Worm (Caenorhabditis elegans) whole organism, L3 larva: Measurements from ENCODE around the gene srsx-18.
A peak's percentile ranks its signal among the peaks of the same experiment; 100 is the strongest.

Experiments
- R02D3.7 ChIP-seq: fragments of 150-350 bp; optimal IDR thresholded peaks from 2 replicates; lab custom pipeline; 2014; ENCODE audit warnings: missing biosample characterization, missing genetic modification characterization
- ZK546.5 ChIP-seq: sonication (generic microtip); optimal IDR thresholded peaks from 2 replicates; lab custom pipeline; 2017; ENCODE audit warnings: missing biosample characterization, missing genetic modification characterization
- aly-2 ChIP-seq: fragments of 150-350 bp; optimal IDR thresholded peaks from 2 replicates; lab custom pipeline; 2014; ENCODE audit warnings: missing biosample characterization, missing genetic modification characterization
- ama-1 ChIP-seq: fragments of 150-350 bp; optimal IDR thresholded peaks from 2 replicates; lab custom pipeline; 2018
- ceh-16 ChIP-seq: sonication (generic microtip); optimal IDR thresholded peaks from 2 replicates; lab custom pipeline; 2017; ENCODE audit warnings: missing biosample characterization, missing genetic modification characterization
- ceh-28 ChIP-seq: fragments of 150-350 bp; optimal IDR thresholded peaks from 2 replicates; lab custom pipeline; 2014; ENCODE audit warnings: missing biosample characterization, missing genetic modification reagents, missing genetic modification characterization
- ceh-82 ChIP-seq: fragments of 150-350 bp; optimal IDR thresholded peaks from 2 replicates; lab custom pipeline; 2014; ENCODE audit warnings: missing biosample characterization, missing genetic modification characterization
- ceh-9 ChIP-seq: sonication (generic microtip); optimal IDR thresholded peaks from 2 replicates; lab custom pipeline; 2018; ENCODE audit warnings: missing biosample characterization, missing genetic modification characterization
- daf-12 ChIP-seq: fragments of 150-350 bp; optimal IDR thresholded peaks from 2 replicates; lab custom pipeline; 2014; ENCODE audit warnings: missing biosample characterization, missing genetic modification reagents, missing genetic modification characterization
- egl-27 ChIP-seq: sonication (generic microtip); optimal IDR thresholded peaks from 4 replicates; lab custom pipeline; 2017; ENCODE audit warnings: missing biosample characterization, missing genetic modification reagents, missing genetic modification characterization
- egl-5 ChIP-seq: fragments of 150-350 bp; optimal IDR thresholded peaks from 2 replicates; lab custom pipeline; 2017; ENCODE audit warnings: missing biosample characterization, missing genetic modification reagents, missing genetic modification characterization, inconsistent platforms
- elt-1 ChIP-seq: fragments of 150-350 bp; optimal IDR thresholded peaks from 2 replicates; lab custom pipeline; 2014; ENCODE audit warnings: missing biosample characterization, missing genetic modification characterization
- elt-3 ChIP-seq, 3 experiments: fragments of 150-350 bp in 1 of 3; sonication (generic microtip) in 2 of 3; optimal IDR thresholded peaks; 2 replicates in 2 of 3; 4 replicates in 1 of 3; lab custom pipeline; 2014 to 2017; ENCODE audit warnings: missing biosample characterization in 3 of 3, missing genetic modification characterization in 3 of 3
- eor-1 ChIP-seq, 2 experiments: fragments of 150-350 bp; optimal IDR thresholded peaks; 2 replicates each; lab custom pipeline; 2014 to 2018; ENCODE audit warnings: missing biosample characterization in 2 of 2, missing genetic modification characterization in 2 of 2
- fkh-10 ChIP-seq: sonication (generic microtip); optimal IDR thresholded peaks from 2 replicates; lab custom pipeline; 2017; ENCODE audit warnings: missing biosample characterization, missing genetic modification reagents, missing genetic modification characterization
- fkh-2 ChIP-seq: fragments of 150-350 bp; optimal IDR thresholded peaks from 2 replicates; lab custom pipeline; 2014; ENCODE audit warnings: missing biosample characterization, missing genetic modification reagents, missing genetic modification characterization
- fos-1 ChIP-seq: fragments of 150-350 bp; optimal IDR thresholded peaks from 2 replicates; lab custom pipeline; 2014; ENCODE audit warnings: missing biosample characterization, missing genetic modification characterization
- hmg-11 ChIP-seq: sonication (generic microtip); optimal IDR thresholded peaks from 2 replicates; lab custom pipeline; 2016; ENCODE audit warnings: missing genetic modification characterization, missing compliant biosample characterization
- jun-1 ChIP-seq: fragments of 150-350 bp; optimal IDR thresholded peaks from 2 replicates; lab custom pipeline; 2014; ENCODE audit warnings: missing biosample characterization, missing genetic modification reagents, missing genetic modification characterization
- lin-15B ChIP-seq: fragments of 150-350 bp; optimal IDR thresholded peaks from 2 replicates; lab custom pipeline; 2014; ENCODE audit warnings: missing biosample characterization, missing genetic modification characterization
- lin-39 ChIP-seq: fragments of 150-350 bp; optimal IDR thresholded peaks from 2 replicates; lab custom pipeline; 2018; ENCODE audit warnings: missing biosample characterization, missing genetic modification reagents, missing genetic modification characterization
- lsy-12 ChIP-seq: sonication (generic microtip); optimal IDR thresholded peaks from 2 replicates; lab custom pipeline; 2016; ENCODE audit warnings: mild to moderate bottlenecking, missing genetic modification characterization, missing compliant biosample characterization
- mdl-1 ChIP-seq: fragments of 150-350 bp; optimal IDR thresholded peaks from 2 replicates; lab custom pipeline; 2014; ENCODE audit warnings: missing biosample characterization, missing genetic modification characterization
- mml-1 ChIP-seq: fragments of 150-350 bp; sonication (generic microtip); optimal IDR thresholded peaks from 3 replicates; lab custom pipeline; 2014; ENCODE audit warnings: missing biosample characterization, missing genetic modification characterization
- nfya-1 ChIP-seq: sonication (generic microtip); optimal IDR thresholded peaks from 2 replicates; lab custom pipeline; 2017; ENCODE audit warnings: missing genetic modification characterization, mild to moderate bottlenecking, missing compliant biosample characterization, antibody characterized with exemption, moderate library complexity; ENCODE audit not compliant: insufficient read depth
- nhr-23 ChIP-seq: fragments of 150-350 bp; optimal IDR thresholded peaks from 2 replicates; lab custom pipeline; 2014; ENCODE audit warnings: missing biosample characterization, missing genetic modification reagents, missing genetic modification characterization
- nhr-237 ChIP-seq: fragments of 150-350 bp; optimal IDR thresholded peaks from 2 replicates; lab custom pipeline; 2014; ENCODE audit warnings: missing biosample characterization, missing genetic modification characterization
- nhr-25 ChIP-seq: sonication (generic microtip); optimal IDR thresholded peaks from 2 replicates; lab custom pipeline; 2017; ENCODE audit warnings: missing biosample characterization, missing genetic modification characterization
- nhr-28 ChIP-seq: fragments of 150-350 bp; optimal IDR thresholded peaks from 2 replicates; lab custom pipeline; 2014; ENCODE audit warnings: missing biosample characterization, missing genetic modification characterization
- nhr-43 ChIP-seq: sonication (generic microtip); optimal IDR thresholded peaks from 2 replicates; lab custom pipeline; 2016; ENCODE audit warnings: mild to moderate bottlenecking, missing genetic modification characterization, missing compliant biosample characterization; ENCODE audit not compliant: poor library complexity, severe bottlenecking
- nhr-67 ChIP-seq: fragments of 150-350 bp; optimal IDR thresholded peaks from 2 replicates; lab custom pipeline; 2014; ENCODE audit warnings: missing biosample characterization, missing genetic modification characterization
- nhr-76 ChIP-seq: fragments of 150-350 bp; sonication (generic microtip); optimal IDR thresholded peaks from 5 replicates; lab custom pipeline; 2014; ENCODE audit warnings: missing biosample characterization, missing genetic modification characterization
- nhr-77 ChIP-seq: fragments of 150-350 bp; optimal IDR thresholded peaks from 2 replicates; lab custom pipeline; 2014; ENCODE audit warnings: missing biosample characterization, missing genetic modification characterization
- pha-4 ChIP-seq: fragments of 150-350 bp; optimal IDR thresholded peaks from 2 replicates; lab custom pipeline; 2014; ENCODE audit warnings: missing biosample characterization, missing genetic modification reagents, missing genetic modification characterization
- pqm-1 ChIP-seq: fragments of 150-350 bp; optimal IDR thresholded peaks from 2 replicates; lab custom pipeline; 2017; ENCODE audit warnings: missing biosample characterization, missing genetic modification characterization, inconsistent platforms
- snpc-4 ChIP-seq: fragments of 150-350 bp; optimal IDR thresholded peaks from 2 replicates; lab custom pipeline; 2014; ENCODE audit warnings: missing biosample characterization, missing genetic modification characterization
- tbx-2 ChIP-seq: sonication (generic microtip); optimal IDR thresholded peaks from 2 replicates; lab custom pipeline; 2016; ENCODE audit warnings: mild to moderate bottlenecking, missing genetic modification characterization, missing compliant biosample characterization
- unc-39 ChIP-seq: sonication (generic microtip); optimal IDR thresholded peaks from 4 replicates; lab custom pipeline; 2017; ENCODE audit warnings: missing biosample characterization, missing genetic modification characterization
- unc-62 ChIP-seq: fragments of 150-350 bp; sonication (generic microtip); optimal IDR thresholded peaks from 4 replicates; lab custom pipeline; 2014; ENCODE audit warnings: missing biosample characterization, missing genetic modification reagents, missing genetic modification characterization
- zag-1 ChIP-seq: fragments of 150-350 bp; optimal IDR thresholded peaks from 2 replicates; lab custom pipeline; 2014; ENCODE audit warnings: missing biosample characterization, missing genetic modification characterization
- ztf-11 ChIP-seq: fragments of 150-350 bp; optimal IDR thresholded peaks from 2 replicates; lab custom pipeline; 2014; ENCODE audit warnings: missing biosample characterization, missing genetic modification characterization
- ztf-4 ChIP-seq: fragments of 150-350 bp; optimal IDR thresholded peaks from 2 replicates; lab custom pipeline; 2014; ENCODE audit warnings: missing biosample characterization, missing genetic modification characterization

The srsx-18 gene

ce11 chrV:5906252-5906651, 16.1 kb upstream of the srsx-18 start, which contains the start of gene srd-15:
Gene srd-15, minus strand, starts transcription at chrV:5906352.
- no peak for TF ChIP-seq lsy-12 (tag; lab: Kevin White, UChicago)
- TF ChIP-seq nhr-237 (tag; lab: Kevin White, UChicago): no peak
- TF ChIP-seq ceh-82 (tag; lab: Kevin White, UChicago): no peak
- no peak for TF ChIP-seq snpc-4 (tag; lab: Kevin White, UChicago)
- no peak for TF ChIP-seq hmg-11 (tag; lab: Kevin White, UChicago)
- TF ChIP-seq nhr-43 (tag; lab: Kevin White, UChicago): no peak
- no peak for TF ChIP-seq lin-15B (tag; lab: Kevin White, UChicago)
- TF ChIP-seq nhr-67 (tag; lab: Kevin White, UChicago): no peak

ce11 chrV:5907090-5907489, 15.2 kb upstream of the srsx-18 start, which contains the start of gene C04E6.4:
Gene C04E6.4, plus strand, starts transcription at chrV:5907390.
- TF ChIP-seq elt-3 (tag; optimal IDR thresholded peaks at IDR 0.05; lab: Kevin White, UChicago): no peak

- TF ChIP-seq fos-1 (tag; lab: Kevin White, UChicago) (no peak), mdl-1 (tag; lab: Kevin White, UChicago) (no peak), lin-15B (tag; lab: Kevin White, UChicago) (no peak), nhr-43 (tag; lab: Kevin White, UChicago) (no peak), tbx-2 (tag; lab: Kevin White, UChicago) (no peak)
- TF ChIP-seq, all 47 proteins: peak for 0
Measured at ce11 chrV:5912426-5912825, 9.9 kb upstream of the srsx-18 start, which contains the start of gene C04E6.13. Gene C04E6.13, plus strand, starts transcription at chrV:5912726.

ce11 chrV:5916862-5917261, 5.5 kb upstream of the srsx-18 start:
- TF ChIP-seq elt-1 (tag; lab: Kevin White, UChicago): no peak
- no peak for TF ChIP-seq lsy-12 (tag; lab: Kevin White, UChicago)
- TF ChIP-seq zag-1 (tag; lab: Kevin White, UChicago): no peak
- TF ChIP-seq mml-1 (tag; lab: Kevin White, UChicago): no peak
- TF ChIP-seq lin-39 (tag; lab: Kevin White, UChicago): no peak
- no peak for TF ChIP-seq ztf-4 (tag; lab: Kevin White, UChicago)
- TF ChIP-seq nhr-43 (tag; lab: Kevin White, UChicago): no peak
- no peak for TF ChIP-seq lin-15B (tag; lab: Kevin White, UChicago)
- TF ChIP-seq nfya-1 (tag; lab: Kevin White, UChicago): no peak
- TF ChIP-seq ztf-11 (tag; lab: Kevin White, UChicago): no peak
- TF ChIP-seq pqm-1 (tag; lab: Kevin White, UChicago): no peak
- TF ChIP-seq mdl-1 (tag; lab: Kevin White, UChicago): no peak
- TF ChIP-seq nhr-25 (tag; lab: Kevin White, UChicago): no peak
- TF ChIP-seq, all 47 proteins: peak for 0

- no peak for TF ChIP-seq egl-27
- TF ChIP-seq nhr-25 (tag; lab: Kevin White, UChicago): peak; percentile 30
- peak; percentile 71 for TF ChIP-seq nfya-1 (tag; lab: Kevin White, UChicago)
- TF ChIP-seq lsy-12 (tag; lab: Kevin White, UChicago): peak; percentile 80
- peak; percentile 56 for TF ChIP-seq hmg-11 (tag; lab: Kevin White, UChicago)
- no peak for TF ChIP-seq zag-1 (tag; lab: Kevin White, UChicago)
- peak; percentile 34 for TF ChIP-seq lin-39 (tag; lab: Kevin White, UChicago)
- no peak for TF ChIP-seq unc-39 (tag; lab: Kevin White, UChicago)
- peak; percentile 76 for TF ChIP-seq lin-15B (tag; lab: Kevin White, UChicago)
- TF ChIP-seq ceh-9 (tag; lab: Kevin White, UChicago): no peak
- no peak for TF ChIP-seq fkh-10 (GFP tag; lab: Kevin White, UChicago)
- peak; percentile 42 for TF ChIP-seq jun-1 (tag; lab: Kevin White, UChicago)
- TF ChIP-seq unc-62 (GFP tag; lab: Kevin White, UChicago): no peak
- no peak for TF ChIP-seq eor-1 (tag; optimal IDR thresholded peaks at IDR 0.05; lab: Kevin White, UChicago)
- TF ChIP-seq R02D3.7 (tag; lab: Kevin White, UChicago): peak; percentile 71
- no peak for TF ChIP-seq aly-2 (tag; lab: Kevin White, UChicago)
- TF ChIP-seq daf-12 (tag; lab: Kevin White, UChicago): no peak
- TF ChIP-seq ceh-28 (tag; lab: Kevin White, UChicago): peak; percentile 52
- no peak for TF ChIP-seq ZK546.5 (tag; lab: Kevin White, UChicago)
- peak; percentile 37 for TF ChIP-seq egl-5 (tag; lab: Kevin White, UChicago)
- TF ChIP-seq ceh-82 (tag; lab: Kevin White, UChicago): peak; percentile 48
- no peak for TF ChIP-seq elt-3 (tag; optimal IDR thresholded peaks at IDR 0.05; lab: Kevin White, UChicago)
- TF ChIP-seq ama-1 (lab: Kevin White, UChicago): no peak
- no peak for TF ChIP-seq nhr-28 (tag; lab: Kevin White, UChicago)
- TF ChIP-seq fos-1 (tag; lab: Kevin White, UChicago): no peak
- TF ChIP-seq pha-4 (tag; lab: Kevin White, UChicago): no peak
- TF ChIP-seq fkh-2 (tag; lab: Kevin White, UChicago): peak; percentile 56
- peak; percentile 47 for TF ChIP-seq nhr-76 (tag; lab: Kevin White, UChicago)
- no peak for TF ChIP-seq nhr-77
- no peak for TF ChIP-seq nhr-237 (tag; lab: Kevin White, UChicago)
- TF ChIP-seq tbx-2 (tag; lab: Kevin White, UChicago): no peak
- TF ChIP-seq mdl-1 (tag; lab: Kevin White, UChicago): no peak
- TF ChIP-seq nhr-23: peak; percentile 82
- no peak for TF ChIP-seq ceh-16 (tag; lab: Kevin White, UChicago)
Measured at ce11 chrV:5917707-5918106, 4.6 kb upstream of the srsx-18 start, which contains the start of gene lrpr-1. Gene lrpr-1, minus strand, starts transcription at chrV:5917891.
